Worm (Caenorhabditis elegans): ENCODE results near the gene srr-4.

ce11 chrV:4995155-4995554 lies 23.9 kb upstream of the srr-4 start, which contains the start of gene ncx-9:
- no peak for TF ChIP-seq daf-12 (tag; optimal IDR thresholded peaks at IDR 0.05)
- TF ChIP-seq jun-1 (tag; optimal IDR thresholded peaks at IDR 0.05), result no peak
- TF ChIP-seq eor-1 (tag; optimal IDR thresholded peaks at IDR 0.05), result no peak
- TF ChIP-seq nhr-11 (tag; optimal IDR thresholded peaks at IDR 0.05), result no peak
- TF ChIP-seq nhr-25 (tag; optimal IDR thresholded peaks at IDR 0.05), result no peak
- TF ChIP-seq elt-1 (tag; optimal IDR thresholded peaks at IDR 0.05), result no peak
- no peak for TF ChIP-seq ama-1 (optimal IDR thresholded peaks at IDR 0.05)
- no peak for TF ChIP-seq R02D3.7 (tag; optimal IDR thresholded peaks at IDR 0.05)
- no peak for TF ChIP-seq pha-4 (tag; optimal IDR thresholded peaks at IDR 0.05)
- no peak for TF ChIP-seq mml-1 (tag; optimal IDR thresholded peaks at IDR 0.05)
- no peak for TF ChIP-seq nhr-76 (tag; optimal IDR thresholded peaks at IDR 0.05)
- no peak for TF ChIP-seq nhr-23 (tag; optimal IDR thresholded peaks at IDR 0.05)
